Worm (Caenorhabditis elegans) whole organism, L3 larva: ENCODE data around the gene C01G12.7.

Experiments used
- aly-2 ChIP-seq: fragments of 150-350 bp; optimal IDR thresholded peaks from 2 replicates; lab custom pipeline; 2014; ENCODE audit warnings: missing biosample characterization, missing genetic modification characterization
- egl-27 ChIP-seq: sonication (generic microtip); optimal IDR thresholded peaks from 4 replicates; lab custom pipeline; 2017; ENCODE audit warnings: missing biosample characterization, missing genetic modification reagents, missing genetic modification characterization
- fkh-10 ChIP-seq: sonication (generic microtip); optimal IDR thresholded peaks from 2 replicates; lab custom pipeline; 2017; ENCODE audit warnings: missing biosample characterization, missing genetic modification reagents, missing genetic modification characterization
- mdl-1 ChIP-seq: fragments of 150-350 bp; optimal IDR thresholded peaks from 2 replicates; lab custom pipeline; 2014; ENCODE audit warnings: missing biosample characterization, missing genetic modification characterization
- nhr-25 ChIP-seq: sonication (generic microtip); optimal IDR thresholded peaks from 2 replicates; lab custom pipeline; 2017; ENCODE audit warnings: missing biosample characterization, missing genetic modification characterization
- nhr-28 ChIP-seq: fragments of 150-350 bp; optimal IDR thresholded peaks from 2 replicates; lab custom pipeline; 2014; ENCODE audit warnings: missing biosample characterization, missing genetic modification characterization
- nhr-76 ChIP-seq: fragments of 150-350 bp; sonication (generic microtip); optimal IDR thresholded peaks from 5 replicates; lab custom pipeline; 2014; ENCODE audit warnings: missing biosample characterization, missing genetic modification characterization
- ztf-4 ChIP-seq: fragments of 150-350 bp; optimal IDR thresholded peaks from 2 replicates; lab custom pipeline; 2014; ENCODE audit warnings: missing biosample characterization, missing genetic modification characterization

- no peak for TF ChIP-seq egl-27 (tag; lab: Kevin White, UChicago)
- TF ChIP-seq nhr-28, result no peak
- peak; percentile 19 for TF ChIP-seq nhr-25 (tag; lab: Kevin White, UChicago)
- no peak for TF ChIP-seq nhr-76 (tag; lab: Kevin White, UChicago)
- no peak for TF ChIP-seq ztf-4
- no peak for TF ChIP-seq aly-2 (tag; lab: Kevin White, UChicago)
- TF ChIP-seq mdl-1 (tag; lab: Kevin White, UChicago), result no peak
- no peak for TF ChIP-seq fkh-10 (GFP tag; lab: Kevin White, UChicago)
Measured at ce11 chrII:14618764-14619163, 27.1 kb upstream of the C01G12.7 start.
